Fruit fly (Drosophila melanogaster): ENCODE data around the gene SNF4Agamma.

DNA sequence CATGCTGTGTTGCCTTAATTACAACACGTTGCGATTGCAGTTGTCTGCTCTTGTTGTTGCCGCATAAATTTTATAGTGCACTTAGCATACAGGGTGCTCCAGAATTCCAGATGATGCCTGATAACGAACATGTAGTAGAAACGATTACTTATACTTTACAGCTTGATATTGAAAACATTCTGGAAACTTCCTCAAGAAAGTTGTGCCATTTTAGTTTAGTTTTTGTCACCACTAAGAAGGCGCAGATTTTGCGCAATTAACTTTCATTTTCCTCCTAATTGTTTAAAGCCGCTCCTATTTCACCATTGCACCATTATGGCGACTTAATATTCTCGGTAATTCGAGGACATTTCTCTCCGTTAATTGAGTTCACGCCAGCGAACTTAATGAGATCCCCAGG lies 51.7 kb downstream of the SNF4Agamma start:
- no peak for TF ChIP-seq tai (GFP tag; optimal IDR thresholded peaks at IDR 0.05)
- TF ChIP-seq OdsH (GFP tag; optimal IDR thresholded peaks at IDR 0.05) = no peak
- TF ChIP-seq ey (GFP tag; optimal IDR thresholded peaks at IDR 0.05) = no peak
- no peak for TF ChIP-seq Mio (GFP tag; optimal IDR thresholded peaks at IDR 0.05)
- TF ChIP-seq CG32264 (GFP tag; optimal IDR thresholded peaks at IDR 0.05) = no peak
- TF ChIP-seq GATAd (GFP tag; optimal IDR thresholded peaks at IDR 0.05) = no peak
- TF ChIP-seq CrebA (GFP tag; optimal IDR thresholded peaks at IDR 0.05; ENCODE audit: borderline replicate concordance) = no peak
- TF ChIP-seq sage (GFP tag; optimal IDR thresholded peaks at IDR 0.05) = no peak
- TF ChIP-seq HLH106 (tag; optimal IDR thresholded peaks at IDR 0.05) = no peak
- no peak for TF ChIP-seq Myc (optimal IDR thresholded peaks at IDR 0.05)
- no peak for TF ChIP-seq usp (GFP tag; optimal IDR thresholded peaks at IDR 0.05)
- no peak for TF ChIP-seq Dfd (GFP tag; optimal IDR thresholded peaks at IDR 0.05)
- TF ChIP-seq br (GFP tag; optimal IDR thresholded peaks at IDR 0.05) = no peak
